Worm (Caenorhabditis elegans) whole organism, L2 larva: ENCODE data around the gene F58E6.13.

Experiments used
- F13H6.1 ChIP-seq: sonication (generic microtip); optimal IDR thresholded peaks from 2 replicates; lab custom pipeline; 2016; ENCODE audit warnings: missing genetic modification characterization, missing compliant biosample characterization
- R02D3.7 ChIP-seq: fragments of 150-350 bp; optimal IDR thresholded peaks from 2 replicates; lab custom pipeline; 2014; ENCODE audit warnings: missing biosample characterization, missing genetic modification characterization
- aly-2 ChIP-seq: fragments of 150-350 bp; optimal IDR thresholded peaks from 2 replicates; lab custom pipeline; 2014; ENCODE audit warnings: missing biosample characterization, missing genetic modification characterization
- ama-1 ChIP-seq: fragments of 150-350 bp; optimal IDR thresholded peaks from 2 replicates; lab custom pipeline; 2018; ENCODE audit warnings: inconsistent platforms
- blmp-1 ChIP-seq: sonication (generic microtip); optimal IDR thresholded peaks from 2 replicates; lab custom pipeline; 2017; ENCODE audit warnings: missing genetic modification characterization, mild to moderate bottlenecking, missing compliant biosample characterization, antibody characterized with exemption, moderate library complexity; ENCODE audit not compliant: insufficient read depth
- ceh-16 ChIP-seq: fragments of 150-350 bp; optimal IDR thresholded peaks from 2 replicates; lab custom pipeline; 2014; ENCODE audit warnings: missing biosample characterization, missing genetic modification characterization
- ceh-82 ChIP-seq: fragments of 150-350 bp; optimal IDR thresholded peaks from 2 replicates; lab custom pipeline; 2014; ENCODE audit warnings: missing biosample characterization, missing genetic modification characterization
- crh-2 ChIP-seq: sonication (generic microtip); optimal IDR thresholded peaks from 2 replicates; lab custom pipeline; 2017; ENCODE audit warnings: missing biosample characterization, missing genetic modification characterization
- dmd-4 ChIP-seq: sonication (generic microtip); optimal IDR thresholded peaks from 2 replicates; lab custom pipeline; 2017; ENCODE audit warnings: missing biosample characterization, missing genetic modification characterization
- egl-27 ChIP-seq: sonication (generic microtip); optimal IDR thresholded peaks from 3 replicates; lab custom pipeline; 2017; ENCODE audit warnings: missing biosample characterization, missing genetic modification reagents, missing genetic modification characterization
- elt-1 ChIP-seq: fragments of 150-350 bp; optimal IDR thresholded peaks from 2 replicates; lab custom pipeline; 2014; ENCODE audit warnings: missing biosample characterization, missing genetic modification characterization
- elt-3 ChIP-seq: sonication (generic microtip); optimal IDR thresholded peaks from 2 replicates; lab custom pipeline; 2017; ENCODE audit warnings: missing biosample characterization, missing genetic modification characterization
- fos-1 ChIP-seq: fragments of 150-350 bp; optimal IDR thresholded peaks from 2 replicates; lab custom pipeline; 2014; ENCODE audit warnings: missing biosample characterization, missing genetic modification characterization
- gmeb-1 ChIP-seq: fragments of 150-350 bp; optimal IDR thresholded peaks from 2 replicates; lab custom pipeline; 2014; ENCODE audit warnings: missing biosample characterization, missing genetic modification characterization
- lin-11 ChIP-seq: fragments of 150-350 bp; sonication (generic microtip); optimal IDR thresholded peaks from 2 replicates; lab custom pipeline; 2014; ENCODE audit warnings: missing biosample characterization, missing genetic modification characterization, inconsistent platforms, mixed read lengths
- lin-13 ChIP-seq: fragments of 150-350 bp; optimal IDR thresholded peaks from 2 replicates; lab custom pipeline; 2014; ENCODE audit warnings: missing biosample characterization, missing genetic modification reagents, missing genetic modification characterization
- lin-39 ChIP-seq: fragments of 150-350 bp; optimal IDR thresholded peaks from 2 replicates; lab custom pipeline; 2014; ENCODE audit warnings: missing biosample characterization, missing genetic modification reagents, missing genetic modification characterization
- lsy-2 ChIP-seq, 2 experiments: fragments of 150-350 bp in 1 of 2; sonication (generic microtip) in 1 of 2; optimal IDR thresholded peaks; 2 replicates each; lab custom pipeline; 2014 to 2017; ENCODE audit warnings: missing biosample characterization in 2 of 2, missing genetic modification characterization in 2 of 2
- mbf-1 ChIP-seq: sonication (generic microtip); optimal IDR thresholded peaks from 2 replicates; lab custom pipeline; 2017; ENCODE audit warnings: missing biosample characterization, missing genetic modification characterization
- mdl-1 ChIP-seq, 2 experiments: fragments of 150-350 bp in 1 of 2; sonication (generic microtip) in 1 of 2; optimal IDR thresholded peaks; 2 replicates each; lab custom pipeline; 2017; ENCODE audit warnings: missing biosample characterization in 2 of 2, missing genetic modification characterization in 2 of 2
- nhr-12 ChIP-seq: fragments of 150-350 bp; optimal IDR thresholded peaks from 2 replicates; lab custom pipeline; 2014; ENCODE audit warnings: missing biosample characterization, missing genetic modification characterization
- nhr-129 ChIP-seq: fragments of 150-350 bp; optimal IDR thresholded peaks from 2 replicates; lab custom pipeline; 2014; ENCODE audit warnings: missing biosample characterization, missing genetic modification characterization
- nhr-21 ChIP-seq: fragments of 150-350 bp; optimal IDR thresholded peaks from 2 replicates; lab custom pipeline; 2014; ENCODE audit warnings: missing biosample characterization, missing genetic modification characterization
- nhr-23 ChIP-seq: fragments of 150-350 bp; optimal IDR thresholded peaks from 2 replicates; lab custom pipeline; 2014; ENCODE audit warnings: missing biosample characterization, missing genetic modification reagents, missing genetic modification characterization
- nhr-25 ChIP-seq: fragments of 150-350 bp; sonication (generic microtip); optimal IDR thresholded peaks from 3 replicates; lab custom pipeline; 2014; ENCODE audit warnings: missing biosample characterization, missing genetic modification characterization
- nhr-6 ChIP-seq: fragments of 150-350 bp; optimal IDR thresholded peaks from 2 replicates; lab custom pipeline; 2014; ENCODE audit warnings: missing biosample characterization, missing genetic modification characterization
- peb-1 ChIP-seq: fragments of 150-350 bp; optimal IDR thresholded peaks from 2 replicates; lab custom pipeline; 2014; ENCODE audit warnings: missing biosample characterization, missing genetic modification characterization
- sem-4 ChIP-seq: fragments of 150-350 bp; optimal IDR thresholded peaks from 2 replicates; lab custom pipeline; 2014; ENCODE audit warnings: missing biosample characterization, missing genetic modification reagents, missing genetic modification characterization
- skn-1 ChIP-seq: sonication (generic microtip); optimal IDR thresholded peaks from 2 replicates; lab custom pipeline; 2017; ENCODE audit warnings: missing biosample characterization, missing genetic modification characterization
- sma-3 ChIP-seq: sonication (generic microtip); optimal IDR thresholded peaks from 2 replicates; lab custom pipeline; 2016; ENCODE audit warnings: missing genetic modification reagents, missing genetic modification characterization, missing compliant biosample characterization
- sma-9 ChIP-seq, 2 experiments: fragments of 150-350 bp in 1 of 2; sonication (generic microtip) in 1 of 2; optimal IDR thresholded peaks; 2 replicates each; lab custom pipeline; 2014 to 2016; ENCODE audit warnings: missing genetic modification characterization in 2 of 2, mild to moderate bottlenecking in 1 of 2, missing biosample characterization in 1 of 2, missing compliant biosample characterization in 1 of 2, missing genetic modification reagents in 1 of 2, moderate library complexity in 1 of 2
- unc-39 ChIP-seq: fragments of 150-350 bp; optimal IDR thresholded peaks from 2 replicates; lab custom pipeline; 2014; ENCODE audit warnings: missing biosample characterization, missing genetic modification characterization
- unc-55 ChIP-seq: fragments of 150-350 bp; sonication (generic microtip); optimal IDR thresholded peaks from 3 replicates; lab custom pipeline; 2014; ENCODE audit warnings: missing biosample characterization, missing genetic modification reagents, missing genetic modification characterization
- unc-62 ChIP-seq: fragments of 150-350 bp; optimal IDR thresholded peaks from 2 replicates; lab custom pipeline; 2014; ENCODE audit warnings: missing biosample characterization, missing genetic modification reagents, missing genetic modification characterization
- zag-1 ChIP-seq: fragments of 150-350 bp; optimal IDR thresholded peaks from 2 replicates; lab custom pipeline; 2014; ENCODE audit warnings: missing biosample characterization, missing genetic modification characterization
- ztf-11 ChIP-seq: sonication (generic microtip); optimal IDR thresholded peaks from 2 replicates; lab custom pipeline; 2017; ENCODE audit warnings: missing biosample characterization, missing genetic modification characterization
- ztf-4 ChIP-seq: fragments of 150-350 bp; optimal IDR thresholded peaks from 2 replicates; lab custom pipeline; 2014; ENCODE audit warnings: missing biosample characterization, missing genetic modification characterization

F58E6.13 gene

ce11 chrV:9740858-9741257 is 4.2 kb upstream of the F58E6.13 start, which contains the start of gene sta-2:
sta-2 (plus strand) TSS chrV:9741206.
- TF ChIP-seq fos-1 (tag; lab: Kevin White, UChicago) = peak; percentile 83
- TF ChIP-seq unc-62 = no peak
- TF ChIP-seq nhr-6 (tag; lab: Kevin White, UChicago) = peak; percentile 3
- TF ChIP-seq ceh-82 (tag; lab: Kevin White, UChicago) = no peak
- TF ChIP-seq nhr-12 (tag; lab: Kevin White, UChicago) = no peak
- no peak for TF ChIP-seq skn-1
- no peak for TF ChIP-seq mbf-1 (tag; lab: Kevin White, UChicago)
- peak; percentile 6 for TF ChIP-seq sem-4
- TF ChIP-seq crh-2 = peak; percentile 22
- TF ChIP-seq nhr-23 = no peak
- peak; percentile 80 for TF ChIP-seq blmp-1 (tag; lab: Kevin White, UChicago)
- peak; percentile 81 for TF ChIP-seq nhr-25 (tag; lab: Kevin White, UChicago)
- TF ChIP-seq sma-3 (GFP tag; lab: Kevin White, UChicago) = peak; percentile 72
- no peak for TF ChIP-seq unc-55 (GFP tag; lab: Kevin White, UChicago)
- TF ChIP-seq ztf-4 (tag; lab: Kevin White, UChicago) = peak; percentile 36
- TF ChIP-seq ama-1 (lab: Kevin White, UChicago) = no peak
- TF ChIP-seq nhr-129 (tag; lab: Kevin White, UChicago) = peak; percentile 39
- TF ChIP-seq sma-9 (GFP tag; optimal IDR thresholded peaks at IDR 0.05; lab: Kevin White, UChicago) = peak; percentile 16
- TF ChIP-seq sma-9 (tag; optimal IDR thresholded peaks at IDR 0.05; lab: Kevin White, UChicago) = no peak
- TF ChIP-seq lin-13 (GFP tag; lab: Kevin White, UChicago) = no peak
- no peak for TF ChIP-seq elt-1
- TF ChIP-seq mdl-1 (tag; optimal IDR thresholded peaks at IDR 0.05; lab: Kevin White, UChicago) = no peak
- no peak for TF ChIP-seq lsy-2 (tag; optimal IDR thresholded peaks at IDR 0.05; lab: Kevin White, UChicago)
- TF ChIP-seq gmeb-1 (tag; lab: Kevin White, UChicago) = peak; percentile 42
- no peak for TF ChIP-seq zag-1
- TF ChIP-seq ceh-16 = no peak

DNA sequence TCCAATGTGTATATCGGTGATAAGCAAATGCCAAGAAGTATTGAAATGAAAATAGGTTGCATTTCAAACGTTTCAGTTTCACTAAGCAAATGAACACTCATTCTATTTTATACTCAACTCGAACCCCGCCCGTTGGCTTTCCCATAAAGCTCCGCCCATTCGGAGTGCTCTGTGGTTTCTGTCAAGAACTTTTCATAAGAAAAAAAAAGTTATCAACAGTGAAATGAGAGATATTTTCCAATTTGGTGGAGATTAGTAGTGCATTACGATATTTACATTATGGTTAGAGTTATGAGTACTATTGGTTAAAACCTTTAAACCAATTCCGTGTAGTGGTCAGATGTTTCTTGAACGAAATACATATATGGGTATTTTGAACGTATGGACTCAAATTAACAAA is 5.3 kb downstream of the F58E6.13 start, which contains the start of gene F58E6.4:
F58E6.4 (minus strand) TSS at position 101 of the 400 bp plus-strand sequence.
- TF ChIP-seq nhr-25 (tag; lab: Kevin White, UChicago) (no peak), fos-1 (tag; lab: Kevin White, UChicago) (no peak), ztf-11 (no peak), lsy-2 (tag; optimal IDR thresholded peaks at IDR 0.05; lab: Kevin White, UChicago) (no peak), aly-2 (tag; lab: Kevin White, UChicago) (no peak), egl-27 (tag; lab: Kevin White, UChicago) (no peak), elt-3 (tag; lab: Kevin White, UChicago) (no peak), nhr-6 (tag; lab: Kevin White, UChicago) (no peak), nhr-21 (tag; lab: Kevin White, UChicago) (no peak), blmp-1 (tag; lab: Kevin White, UChicago) (no peak), unc-39 (no peak), mbf-1 (tag; lab: Kevin White, UChicago) (no peak), F13H6.1 (tag; lab: Kevin White, UChicago) (no peak), nhr-23 (no peak), nhr-129 (tag; lab: Kevin White, UChicago) (no peak), peb-1 (no peak), gmeb-1 (tag; lab: Kevin White, UChicago) (no peak), lin-11 (tag; lab: Kevin White, UChicago) (no peak), skn-1 (no peak)

DNA sequence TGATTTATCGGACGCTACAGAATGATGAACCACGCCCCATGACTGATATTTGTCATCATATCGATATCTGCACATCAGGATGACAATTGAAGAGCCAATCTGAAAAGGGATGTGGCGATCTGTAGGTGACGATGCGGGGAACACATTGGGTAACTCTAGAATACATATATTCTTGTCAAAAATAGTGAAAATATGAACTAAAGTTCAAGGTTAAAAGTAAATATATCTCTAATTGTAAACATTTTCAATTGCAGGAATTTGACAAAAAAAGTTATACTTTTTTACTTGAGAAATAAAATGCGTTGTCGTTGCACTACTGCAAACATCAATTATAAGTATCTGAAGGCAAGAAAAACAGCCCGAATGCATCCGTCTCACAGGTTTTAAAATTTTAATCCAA is 7.9 kb downstream of the F58E6.13 start, which contains the start of gene F58E6.6:
F58E6.6 (minus strand) TSS at position 101 of the 400 bp plus-strand sequence.
- TF ChIP-seq elt-3 (tag; lab: Kevin White, UChicago) (no peak), dmd-4 (tag; lab: Kevin White, UChicago) (no peak), elt-1 (no peak)

- TF ChIP-seq lin-39 (tag; lab: Kevin White, UChicago) (no peak), ztf-4 (tag; lab: Kevin White, UChicago) (no peak), nhr-21 (tag; lab: Kevin White, UChicago) (no peak), R02D3.7 (tag; lab: Kevin White, UChicago) (no peak), sem-4 (no peak), nhr-25 (tag; lab: Kevin White, UChicago) (no peak), lsy-2 (tag; optimal IDR thresholded peaks at IDR 0.05; lab: Kevin White, UChicago) (no peak), zag-1 (no peak), F13H6.1 (tag; lab: Kevin White, UChicago) (no peak), dmd-4 (tag; lab: Kevin White, UChicago) (no peak)
These were observed 8.5 kb downstream of the F58E6.13 start for ce11 chrV:9753554-9753953.
